Worm (Caenorhabditis elegans): Measurements from ENCODE around the gene lrch-1.

lrch-1 gene

DNA sequence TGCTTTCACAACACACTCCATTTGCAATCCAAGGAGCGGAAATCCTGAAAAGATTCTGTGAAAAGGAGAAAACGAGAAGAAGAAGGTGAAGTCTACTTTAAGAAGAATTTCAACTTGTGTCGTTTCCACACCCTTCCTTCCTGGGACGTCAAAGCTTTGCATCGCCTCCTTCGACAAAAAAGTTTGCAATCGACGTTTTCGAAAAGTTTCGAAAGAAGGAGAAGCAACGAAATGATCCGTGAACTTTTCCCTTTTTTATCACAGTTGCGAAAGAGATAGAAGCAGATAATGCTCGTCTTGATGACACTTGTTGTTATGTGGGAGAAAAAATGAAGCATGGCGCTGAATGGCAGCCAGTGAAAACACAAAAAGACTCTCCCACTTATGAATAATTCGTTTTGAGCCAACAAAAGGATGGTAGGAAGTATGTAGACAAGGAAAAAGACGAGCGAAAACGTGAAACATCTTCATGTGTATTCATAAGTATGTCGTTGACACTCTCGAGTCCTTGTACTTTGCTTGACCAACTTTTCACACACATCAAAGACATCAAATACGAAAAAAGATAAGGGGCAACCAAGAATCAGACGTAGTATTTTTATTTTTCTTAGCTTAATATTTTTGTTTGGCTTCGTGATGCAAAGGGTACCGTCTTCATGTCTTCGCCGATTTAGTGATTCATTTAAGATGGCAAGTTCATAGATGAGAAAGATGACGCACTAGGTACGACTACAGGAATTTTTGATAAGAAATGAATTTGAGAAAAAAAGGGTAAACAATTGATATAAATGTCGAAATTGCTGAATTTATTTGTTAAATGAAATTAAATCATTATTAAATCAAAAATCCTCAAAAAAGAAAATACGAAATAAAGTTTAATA is 32.6 kb upstream of the lrch-1 start:
- no peak for TF ChIP-seq unc-39 (tag; optimal IDR thresholded peaks at IDR 0.05)
- TF ChIP-seq pqm-1 (tag; optimal IDR thresholded peaks at IDR 0.05), result peak; percentile 32
- TF ChIP-seq tbx-2 (tag; optimal IDR thresholded peaks at IDR 0.05), result no peak
- TF ChIP-seq ceh-16 (tag; optimal IDR thresholded peaks at IDR 0.05), result no peak
- no peak for TF ChIP-seq fos-1 (tag; optimal IDR thresholded peaks at IDR 0.05)
- no peak for TF ChIP-seq nhr-237 (tag; optimal IDR thresholded peaks at IDR 0.05)
- no peak for TF ChIP-seq ceh-9 (tag; optimal IDR thresholded peaks at IDR 0.05)
- TF ChIP-seq ama-1 (optimal IDR thresholded peaks at IDR 0.05), result no peak
- TF ChIP-seq zag-1 (tag; optimal IDR thresholded peaks at IDR 0.05), result no peak
- peak; percentile 18 for TF ChIP-seq fkh-10 (GFP tag; optimal IDR thresholded peaks at IDR 0.05)
- peak; percentile 11 for TF ChIP-seq egl-5 (tag; optimal IDR thresholded peaks at IDR 0.05)
- TF ChIP-seq mml-1 (tag; optimal IDR thresholded peaks at IDR 0.05), result no peak
- no peak for TF ChIP-seq pha-4 (tag; optimal IDR thresholded peaks at IDR 0.05)
- TF ChIP-seq fkh-2 (tag; optimal IDR thresholded peaks at IDR 0.05), result no peak
- no peak for TF ChIP-seq hmg-11 (tag; optimal IDR thresholded peaks at IDR 0.05)
- peak; percentile 53 for TF ChIP-seq elt-2 (tag; optimal IDR thresholded peaks at IDR 0.05)
- TF ChIP-seq ztf-11 (tag; optimal IDR thresholded peaks at IDR 0.05), result no peak
- no peak for TF ChIP-seq nhr-67 (tag; optimal IDR thresholded peaks at IDR 0.05)
- no peak for TF ChIP-seq aly-2 (tag; optimal IDR thresholded peaks at IDR 0.05)
- no peak for TF ChIP-seq nhr-43 (tag; optimal IDR thresholded peaks at IDR 0.05; ENCODE audit: poor library complexity, severe bottlenecking)
- TF ChIP-seq nhr-28 (tag; optimal IDR thresholded peaks at IDR 0.05), result no peak
- TF ChIP-seq nhr-23 (tag; optimal IDR thresholded peaks at IDR 0.05), result no peak
- TF ChIP-seq unc-62 (GFP tag; optimal IDR thresholded peaks at IDR 0.05), result no peak
- TF ChIP-seq nfya-1 (tag; optimal IDR thresholded peaks at IDR 0.05; ENCODE audit: insufficient read depth), result peak; percentile 14

DNA sequence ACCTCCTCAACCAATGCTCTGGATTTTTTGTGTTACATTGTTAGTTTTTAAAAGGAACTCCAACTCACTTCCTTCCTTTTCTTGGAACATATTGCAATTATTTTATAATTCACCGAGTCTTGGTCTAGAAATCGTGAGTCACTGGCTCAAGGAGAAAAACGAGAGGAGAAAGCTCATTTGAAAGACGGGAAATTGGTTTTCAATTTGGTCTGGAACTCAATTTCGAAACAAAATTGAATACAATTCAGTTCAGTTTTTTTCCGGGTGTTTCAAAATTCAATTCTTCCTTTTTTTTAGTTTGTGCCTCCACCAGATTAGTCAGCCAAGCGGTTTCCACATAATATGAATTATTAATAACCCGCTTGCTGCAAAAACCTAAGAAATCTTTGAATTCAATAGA is 31.4 kb upstream of the lrch-1 start:
- TF ChIP-seq skn-1 (tag; optimal IDR thresholded peaks at IDR 0.05) (no peak), fkh-10 (GFP tag; optimal IDR thresholded peaks at IDR 0.05) (peak; percentile 40)

DNA sequence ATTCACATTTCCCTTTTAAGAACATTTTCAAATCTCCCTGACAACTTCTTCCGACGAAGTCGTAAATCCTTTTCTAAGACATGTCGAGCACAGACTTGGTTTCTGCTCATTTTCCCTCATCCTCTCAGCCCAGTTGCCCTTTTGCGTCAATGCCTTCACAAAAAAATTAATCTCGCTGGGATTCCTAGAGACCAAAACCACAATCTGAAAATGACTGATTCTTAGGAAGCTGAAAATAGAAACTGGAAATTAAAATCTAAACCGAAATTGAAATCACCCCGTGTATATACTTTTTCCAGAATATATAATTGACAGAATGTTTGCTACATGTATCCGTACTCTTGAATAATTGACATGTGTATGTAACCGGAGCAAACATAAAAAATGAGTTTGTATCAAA is 30.6 kb upstream of the lrch-1 start:
- TF ChIP-seq daf-12 (tag; optimal IDR thresholded peaks at IDR 0.05), result no peak
- no peak for TF ChIP-seq jun-1 (tag; optimal IDR thresholded peaks at IDR 0.05)
- TF ChIP-seq elt-1 (tag; optimal IDR thresholded peaks at IDR 0.05), result no peak
- TF ChIP-seq mml-1 (tag; optimal IDR thresholded peaks at IDR 0.05), result no peak
- TF ChIP-seq skn-1 (tag; optimal IDR thresholded peaks at IDR 0.05), result no peak
- TF ChIP-seq pqm-1 (tag; optimal IDR thresholded peaks at IDR 0.05), result no peak
- TF ChIP-seq aly-2 (tag; optimal IDR thresholded peaks at IDR 0.05), result no peak
- TF ChIP-seq tbx-2 (tag; optimal IDR thresholded peaks at IDR 0.05), result no peak
- TF ChIP-seq ama-1 (optimal IDR thresholded peaks at IDR 0.05), result no peak
- TF ChIP-seq nhr-77 (tag; optimal IDR thresholded peaks at IDR 0.05), result no peak
- no peak for TF ChIP-seq zag-1 (tag; optimal IDR thresholded peaks at IDR 0.05)
- TF ChIP-seq ztf-4 (tag; optimal IDR thresholded peaks at IDR 0.05), result no peak
- no peak for TF ChIP-seq fkh-10 (GFP tag; optimal IDR thresholded peaks at IDR 0.05)
- no peak for TF ChIP-seq nfya-1 (tag; optimal IDR thresholded peaks at IDR 0.05; ENCODE audit: insufficient read depth)
- TF ChIP-seq snpc-4 (tag; optimal IDR thresholded peaks at IDR 0.05), result no peak
- TF ChIP-seq nhr-237 (tag; optimal IDR thresholded peaks at IDR 0.05), result no peak

ce11 chrX:6245499-6245898 is 29.0 kb upstream of the lrch-1 start:
- TF ChIP-seq elt-1 (tag; optimal IDR thresholded peaks at IDR 0.05) (no peak), ceh-28 (tag; optimal IDR thresholded peaks at IDR 0.05) (no peak), lsy-12 (tag; optimal IDR thresholded peaks at IDR 0.05) (no peak), nhr-43 (tag; optimal IDR thresholded peaks at IDR 0.05; ENCODE audit: poor library complexity, severe bottlenecking) (no peak), nhr-67 (tag; optimal IDR thresholded peaks at IDR 0.05) (no peak), mml-1 (tag; optimal IDR thresholded peaks at IDR 0.05) (no peak), tbx-2 (tag; optimal IDR thresholded peaks at IDR 0.05) (no peak), nhr-25 (tag; optimal IDR thresholded peaks at IDR 0.05) (no peak), pha-4 (tag; optimal IDR thresholded peaks at IDR 0.05) (peak; percentile 25), pqm-1 (tag; optimal IDR thresholded peaks at IDR 0.05) (peak; percentile 13)
